Worm (Caenorhabditis elegans) whole organism, L3 larva: Measurements from ENCODE around the gene C52B9.4.

Experiments used
- elt-3 ChIP-seq, 3 experiments: fragments of 150-350 bp in 1 of 3; sonication (generic microtip) in 2 of 3; optimal IDR thresholded peaks; 2 replicates in 2 of 3; 4 replicates in 1 of 3; lab custom pipeline; 2014 to 2017; ENCODE audit warnings: missing biosample characterization in 3 of 3, missing genetic modification characterization in 3 of 3
- nhr-237 ChIP-seq: fragments of 150-350 bp; optimal IDR thresholded peaks from 2 replicates; lab custom pipeline; 2014; ENCODE audit warnings: missing biosample characterization, missing genetic modification characterization
- nhr-28 ChIP-seq: fragments of 150-350 bp; optimal IDR thresholded peaks from 2 replicates; lab custom pipeline; 2014; ENCODE audit warnings: missing biosample characterization, missing genetic modification characterization
- snpc-4 ChIP-seq: fragments of 150-350 bp; optimal IDR thresholded peaks from 2 replicates; lab custom pipeline; 2014; ENCODE audit warnings: missing biosample characterization, missing genetic modification characterization

DNA sequence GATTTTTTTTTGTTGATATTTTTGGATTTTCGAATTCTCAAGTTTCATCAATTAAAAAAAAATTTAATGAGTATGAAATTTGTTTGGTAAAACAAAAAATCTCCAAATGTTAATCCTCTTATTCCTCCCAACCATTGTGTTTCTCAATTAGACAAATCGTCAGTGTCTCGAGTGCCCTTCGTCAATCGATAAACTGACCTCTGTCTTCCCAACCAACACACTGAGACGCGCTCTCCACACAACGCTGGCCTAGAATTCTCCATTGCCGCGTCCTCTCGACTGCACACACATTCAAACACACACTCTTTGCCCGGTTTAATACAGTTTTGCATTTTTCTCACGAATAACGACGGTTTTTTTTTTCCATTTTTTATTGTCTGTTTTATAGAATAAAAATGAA lies 5.7 kb upstream of the C52B9.4 start, which contains the start of gene taf-11.1:
- TF ChIP-seq nhr-28 (no peak), elt-3 (tag; optimal IDR thresholded peaks at IDR 0.05; lab: Kevin White, UChicago) (no peak), nhr-237 (tag; lab: Kevin White, UChicago) (no peak), snpc-4 (tag; lab: Kevin White, UChicago) (no peak)
